Worm (Caenorhabditis elegans): ENCODE measurements around the gene srd-36.
"Not testable (repeated sequence)": the region's sequence is repeated elsewhere in the genome, so short reads cannot be mapped to it uniquely, and the experiment has no call there.

srd-36 gene

ce11 chrX:13264550-13264949, 30.0 kb downstream of the srd-36 start (continued):
- no peak for TF ChIP-seq lin-15B (tag; optimal IDR thresholded peaks at IDR 0.05)
- TF ChIP-seq F10B5.3 (tag; optimal IDR thresholded peaks at IDR 0.05), result peak; percentile 53
- TF ChIP-seq saeg-2 (GFP tag; IDR thresholded peaks at IDR 0.05), result peak; percentile 77
- TF ChIP-seq madf-9 (GFP tag; conservative IDR thresholded peaks at IDR 0.05), result peak; percentile 90
- TF ChIP-seq duxl-1 (tag; optimal IDR thresholded peaks at IDR 0.05; ENCODE audit: poor library complexity), result peak; percentile 61
- TF ChIP-seq mxl-2 (GFP tag; conservative IDR thresholded peaks at IDR 0.05), result peak; percentile 79; the same call in 1 of the 2 replicates
- TF ChIP-seq snpc-1.2 (GFP tag; IDR thresholded peaks at IDR 0.05), result peak; percentile 89
- peak; percentile 54 for TF ChIP-seq mxl-3 (GFP tag; optimal IDR thresholded peaks at IDR 0.05)
- no peak for TF ChIP-seq R02D3.7 (tag; optimal IDR thresholded peaks at IDR 0.05)
- peak; percentile 59; the same call in 1 of the 2 replicates for TF ChIP-seq ceh-20 (GFP tag; IDR thresholded peaks at IDR 0.05)
- peak; percentile 80; the same call in 1 of the 2 replicates for TF ChIP-seq D1046.2 (GFP tag; IDR thresholded peaks at IDR 0.05)
- peak; percentile 46 for TF ChIP-seq nhr-28 (tag; optimal IDR thresholded peaks at IDR 0.05)
- TF ChIP-seq madf-5 (GFP tag; IDR thresholded peaks at IDR 0.05), result peak; percentile 54 to 81; a peak in 2 of 4 replicates
- peak; percentile 22 to 72 for TF ChIP-seq mdl-1 (tag; optimal IDR thresholded peaks at IDR 0.05)
- peak; percentile 65; the same call in 1 of the 2 replicates for TF ChIP-seq zfp-3 (GFP tag; conservative IDR thresholded peaks at IDR 0.05)
- TF ChIP-seq aha-1 (tag), result peak; percentile 98
- no peak for TF ChIP-seq snpc-4 (tag; optimal IDR thresholded peaks at IDR 0.05)
- TF ChIP-seq lin-1 (GFP tag; IDR thresholded peaks at IDR 0.05), result peak; percentile 67; the same call in 1 of the 2 replicates

DNA sequence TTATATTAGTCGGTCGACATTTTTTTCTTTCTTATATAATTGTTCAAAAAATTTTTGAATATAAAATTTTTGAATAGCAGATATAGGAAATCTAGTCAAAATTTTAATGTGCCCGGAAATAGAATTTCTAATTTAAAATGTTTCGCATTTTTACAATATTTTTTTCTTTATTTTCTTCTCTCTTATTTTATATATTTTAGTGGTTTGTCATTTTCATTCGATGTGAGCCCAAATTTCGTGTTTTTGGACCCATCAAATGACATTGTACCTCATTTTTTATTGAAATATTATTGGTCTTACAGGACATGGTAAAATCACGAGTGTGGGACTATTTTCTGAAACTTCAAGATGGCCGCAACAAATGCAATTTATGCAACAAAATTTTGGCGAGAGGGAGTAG, 32.4 kb downstream of the srd-36 start, which contains the start of gene K09A11.1:
Gene K09A11.1, plus strand, starts transcription at position 301 of the 400 bp plus-strand sequence.
- TF ChIP-seq rbr-2 (tag; optimal IDR thresholded peaks at IDR 0.05) (no peak), fos-1 (tag; optimal IDR thresholded peaks at IDR 0.05) (no peak), ceh-32 (tag; optimal IDR thresholded peaks at IDR 0.05; ENCODE audit: poor library complexity) (no peak), saeg-2 (GFP tag; IDR thresholded peaks at IDR 0.05) (no peak), spr-3 (GFP tag; optimal IDR thresholded peaks at IDR 0.05) (no peak), egl-27 (tag; optimal IDR thresholded peaks at IDR 0.05) (no peak), ceh-20 (GFP tag; IDR thresholded peaks at IDR 0.05) (no peak)

- peak; percentile 6 for TF ChIP-seq mep-1 (tag; optimal IDR thresholded peaks at IDR 0.05)
- peak; percentile 13 for TF ChIP-seq hlh-11 (tag; optimal IDR thresholded peaks at IDR 0.05)
- TF ChIP-seq arid-1 (GFP tag; conservative IDR thresholded peaks at IDR 0.05), result 0 out of 2 replicates have a peak, but pooled peaks have one; percentile 33
- peak; percentile 27 for TF ChIP-seq nhr-48 (tag; optimal IDR thresholded peaks at IDR 0.05)
- TF ChIP-seq snpc-1.2 (GFP tag; IDR thresholded peaks at IDR 0.05), result peak; percentile 64; the same call in 1 of the 2 replicates
- 0 out of 2 replicates have a peak, but pooled peaks have one; percentile 15 for TF ChIP-seq lin-1 (GFP tag; IDR thresholded peaks at IDR 0.05)
- peak; percentile 59 for TF ChIP-seq dve-1 (tag; optimal IDR thresholded peaks at IDR 0.05; ENCODE audit: insufficient read depth)
- peak; percentile 70 for TF ChIP-seq lim-7 (GFP tag; IDR thresholded peaks at IDR 0.05)
- TF ChIP-seq daf-16 (GFP tag; optimal IDR thresholded peaks at IDR 0.05), result peak in 1 of 2 experiments; percentile 51
- peak; percentile 85 for TF ChIP-seq daf-16 (tag; optimal IDR thresholded peaks at IDR 0.05)
- peak; percentile 62 for TF ChIP-seq lin-38 (GFP tag; IDR thresholded peaks at IDR 0.05)
- peak; percentile 55; the same call in 1 of the 2 replicates for TF ChIP-seq vab-7 (GFP tag; IDR thresholded peaks at IDR 0.05)
- peak; percentile 49 for TF ChIP-seq mes-2 (tag; optimal IDR thresholded peaks at IDR 0.05; ENCODE audit: poor library complexity, severe bottlenecking)
- TF ChIP-seq tra-1 (GFP tag; IDR thresholded peaks at IDR 0.05), result peak; percentile 61; the same call in 1 of the 2 replicates
- peak; percentile 4 for TF ChIP-seq pqm-1 (tag; optimal IDR thresholded peaks at IDR 0.05)
- peak; percentile 57; the same call in 1 of the 2 replicates for TF ChIP-seq pha-4 (GFP tag; IDR thresholded peaks at IDR 0.05)
- TF ChIP-seq pha-4 (tag; optimal IDR thresholded peaks at IDR 0.05), result not testable (repeated sequence)
- TF ChIP-seq dmd-6 (GFP tag; IDR thresholded peaks at IDR 0.05), result peak; percentile 46
These were observed 33.5 kb downstream of the srd-36 start for ce11 chrX:13261037-13261592.

All from whole organism, L4 larva.